Fruit fly (Drosophila melanogaster): ENCODE results near the gene CG4553.
A peak's percentile ranks its signal among the peaks of the same experiment; 100 is the strongest.

DNA sequence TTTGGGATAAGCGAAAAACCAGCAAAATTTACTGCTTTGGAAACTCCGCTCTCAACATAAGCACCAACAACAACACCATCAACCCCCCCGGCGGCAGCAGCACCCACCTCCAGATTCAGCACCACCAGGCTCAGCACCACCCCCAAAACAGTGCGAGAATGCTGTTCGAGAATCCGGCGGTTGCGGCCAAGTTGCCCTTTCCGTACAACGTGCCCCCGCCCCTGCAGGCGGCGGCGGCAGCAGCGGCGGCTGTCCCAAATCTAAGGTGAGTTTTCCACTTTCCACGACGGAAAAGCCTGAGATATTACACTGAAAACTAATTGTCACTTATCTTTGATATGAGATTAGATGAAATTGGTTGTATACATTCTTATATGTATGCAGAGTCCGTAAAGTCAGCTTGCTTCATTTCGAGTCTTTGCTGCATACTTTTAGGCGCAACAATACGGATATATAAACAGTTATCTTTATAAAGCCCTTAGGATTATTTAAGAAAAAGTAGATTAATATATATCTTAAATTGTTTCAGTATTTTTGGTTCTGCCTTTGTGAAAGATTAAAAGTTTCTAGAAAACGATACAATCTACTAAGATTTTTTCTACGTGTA, 42.9 kb upstream of the CG4553 start:
- TF ChIP-seq CoRest (tag; optimal IDR thresholded peaks at IDR 0.05) (peak; percentile 40), cg (GFP tag; optimal IDR thresholded peaks at IDR 0.05) (no peak), hb (GFP tag; IDR thresholded peaks at IDR 0.05; ENCODE audit: partially characterized antibody) (no peak), gsb (GFP tag; IDR thresholded peaks at IDR 0.05) (no peak), CG16813 (GFP tag; IDR thresholded peaks at IDR 0.05; ENCODE audit: partially characterized antibody) (no peak), lbe (GFP tag; optimal IDR thresholded peaks at IDR 0.05) (no peak), YL-1 (GFP tag; optimal IDR thresholded peaks at IDR 0.05) (no peak)

All from whole organism, embryonic.